Worm (Caenorhabditis elegans) whole organism, young adult: ENCODE measurements around the gene szy-4.
A peak's percentile ranks its signal among the peaks of the same experiment; 100 is the strongest.

Experiments
- B0035.1 ChIP-seq: sonication (generic microtip); optimal IDR thresholded peaks from 2 replicates; lab custom pipeline; 2016; ENCODE audit warnings: missing genetic modification characterization, mild to moderate bottlenecking, missing compliant biosample characterization, missing genotype, missing genetic modification reagents
- B0261.1 ChIP-seq: sonication (generic microtip); optimal IDR thresholded peaks from 2 replicates; lab custom pipeline; 2016; ENCODE audit warnings: mild to moderate bottlenecking, missing genetic modification characterization, moderate library complexity, missing compliant biosample characterization
- B0336.3 ChIP-seq: fragments of 200-800 bp; sonication (Bioruptor generic); IDR thresholded peaks from 2 replicates; pipeline ENCODE4 v1.3.6; 2022; ENCODE audit warnings: missing genetic modification characterization, missing compliant biosample characterization
- C06A6.2 ChIP-seq: fragments of 200-800 bp; sonication (Bioruptor generic); conservative IDR thresholded peaks from 2 replicates; pipeline ENCODE4 v1.3.6; 2022; ENCODE audit warnings: missing genetic modification characterization, missing compliant biosample characterization
- C17E4.6 ChIP-seq: fragments of 200-800 bp; sonication (Bioruptor generic); IDR thresholded peaks from 2 replicates; pipeline ENCODE4 v1.3.6; 2022; ENCODE audit warnings: missing genetic modification reagents, missing genetic modification characterization, missing compliant biosample characterization
- D2030.7 ChIP-seq: fragments of 200-800 bp; sonication (Bioruptor generic); IDR thresholded peaks from 2 replicates; pipeline ENCODE4 v1.3.6; 2022; ENCODE audit warnings: missing genetic modification reagents, missing genetic modification characterization, missing compliant biosample characterization
- F52B5.7 ChIP-seq: sonication (generic microtip); optimal IDR thresholded peaks from 2 replicates; lab custom pipeline; 2016; ENCODE audit warnings: mild to moderate bottlenecking, missing genetic modification characterization, missing compliant biosample characterization
- F57C9.4 ChIP-seq: sonication (generic microtip); optimal IDR thresholded peaks from 2 replicates; lab custom pipeline; 2017; ENCODE audit warnings: mild to moderate bottlenecking, missing genetic modification characterization, missing compliant biosample characterization
- K12H6.12 ChIP-seq: fragments of 200-800 bp; sonication (Bioruptor generic); optimal IDR thresholded peaks from 2 replicates; lab custom pipeline; 2018; ENCODE audit warnings: mild to moderate bottlenecking, missing genetic modification characterization, missing compliant biosample characterization
- T26A5.8 ChIP-seq: sonication (generic microtip); optimal IDR thresholded peaks from 2 replicates; lab custom pipeline; 2016; ENCODE audit warnings: missing genetic modification characterization, missing compliant biosample characterization
- Y56A3A.18 ChIP-seq: fragments of 200-800 bp; sonication (Bioruptor generic); IDR thresholded peaks from 2 replicates; pipeline ENCODE4 v1.3.6; 2022; ENCODE audit warnings: missing genetic modification reagents, missing genetic modification characterization, missing compliant biosample characterization
- athp-1 ChIP-seq: sonication (generic microtip); optimal IDR thresholded peaks from 2 replicates; lab custom pipeline; 2017; ENCODE audit warnings: mild to moderate bottlenecking, missing genetic modification characterization, missing compliant biosample characterization
- bed-2 ChIP-seq: fragments of 200-800 bp; sonication (Bioruptor generic); IDR thresholded peaks from 2 replicates; pipeline ENCODE4 v1.3.6; 2022; ENCODE audit warnings: missing genetic modification reagents, missing genetic modification characterization, missing compliant biosample characterization
- ceh-40 ChIP-seq: fragments of 200-800 bp; sonication (Bioruptor generic); IDR thresholded peaks from 2 replicates; pipeline ENCODE4 v1.3.6; 2022; ENCODE audit warnings: missing genetic modification characterization, missing compliant biosample characterization
- ceh-91 ChIP-seq: fragments of 200-800 bp; sonication (Bioruptor generic); IDR thresholded peaks from 2 replicates; pipeline ENCODE4 v1.3.6; 2022; ENCODE audit warnings: missing genetic modification reagents, missing genetic modification characterization, missing compliant biosample characterization
- chd-7 ChIP-seq: sonication (generic microtip); optimal IDR thresholded peaks from 2 replicates; lab custom pipeline; 2016; ENCODE audit warnings: mild to moderate bottlenecking, missing genetic modification characterization, moderate library complexity, missing compliant biosample characterization
- fkh-3 ChIP-seq: sonication (generic microtip); optimal IDR thresholded peaks from 2 replicates; lab custom pipeline; 2016; ENCODE audit warnings: mild to moderate bottlenecking, missing genetic modification characterization, missing compliant biosample characterization
- him-1 ChIP-seq: sonication (generic microtip); optimal IDR thresholded peaks from 2 replicates; lab custom pipeline; 2016; ENCODE audit warnings: missing genotype, missing genetic modification reagents, missing genetic modification characterization, missing compliant biosample characterization
- hlh-26 ChIP-seq: fragments of 200-800 bp; sonication (Bioruptor generic); conservative IDR thresholded peaks from 2 replicates; pipeline ENCODE4 v1.3.6; 2022; ENCODE audit warnings: missing genetic modification reagents, missing genetic modification characterization, missing compliant biosample characterization
- hmg-20 ChIP-seq: fragments of 200-800 bp; sonication (Bioruptor generic); IDR thresholded peaks from 2 replicates; pipeline ENCODE4 v1.3.6; 2022; ENCODE audit warnings: missing genetic modification reagents, missing genetic modification characterization, missing compliant biosample characterization
- hrde-1 ChIP-seq: sonication (generic microtip); optimal IDR thresholded peaks from 2 replicates; lab custom pipeline; 2016; ENCODE audit warnings: missing genetic modification characterization, mild to moderate bottlenecking, missing compliant biosample characterization, moderate library complexity, missing genotype, missing genetic modification reagents, borderline replicate concordance
- let-526 ChIP-seq: fragments of 200-800 bp; sonication (Bioruptor generic); IDR thresholded peaks from 2 replicates; pipeline ENCODE4 v1.3.6; 2022; ENCODE audit warnings: missing genetic modification reagents, missing genetic modification characterization, missing compliant biosample characterization
- lsy-27 ChIP-seq: sonication (generic microtip); optimal IDR thresholded peaks from 2 replicates; lab custom pipeline; 2017; ENCODE audit warnings: missing genetic modification characterization, mild to moderate bottlenecking, missing compliant biosample characterization, antibody characterized with exemption, missing genotype, borderline replicate concordance; ENCODE audit not compliant: insufficient read depth
- madf-10 ChIP-seq: sonication (generic microtip); optimal IDR thresholded peaks from 2 replicates; lab custom pipeline; 2016; ENCODE audit warnings: mild to moderate bottlenecking, missing genetic modification characterization, missing compliant biosample characterization
- mel-28 ChIP-seq: sonication (generic microtip); optimal IDR thresholded peaks from 2 replicates; lab custom pipeline; 2016; ENCODE audit warnings: borderline replicate concordance, mild to moderate bottlenecking, missing genetic modification characterization, missing compliant biosample characterization
- nfya-1 ChIP-seq: sonication (generic microtip); optimal IDR thresholded peaks from 2 replicates; lab custom pipeline; 2017; ENCODE audit warnings: antibody characterized with exemption, missing compliant biosample characterization, missing genetic modification characterization, borderline replicate concordance; ENCODE audit not compliant: insufficient read depth
- nfya-2 ChIP-seq: fragments of 200-800 bp; sonication (Bioruptor generic); IDR thresholded peaks from 2 replicates; pipeline ENCODE4 v1.3.6; 2022; ENCODE audit warnings: missing genetic modification reagents, missing genetic modification characterization, missing compliant biosample characterization
- nfyb-1 ChIP-seq: fragments of 200-800 bp; sonication (Bioruptor generic); IDR thresholded peaks from 2 replicates; pipeline ENCODE4 v1.3.6; 2022; ENCODE audit warnings: missing genetic modification reagents, missing genetic modification characterization, missing compliant biosample characterization
- nhr-80 ChIP-seq: sonication (generic microtip); optimal IDR thresholded peaks from 2 replicates; lab custom pipeline; 2016; ENCODE audit warnings: missing genetic modification characterization, missing compliant biosample characterization
- nhr-90 ChIP-seq: sonication (generic microtip); optimal IDR thresholded peaks from 2 replicates; lab custom pipeline; 2016; ENCODE audit warnings: missing genotype, mild to moderate bottlenecking, missing genetic modification characterization, missing compliant biosample characterization
- rec-8 ChIP-seq, 2 experiments: sonication (generic microtip); optimal IDR thresholded peaks; 2 replicates each; lab custom pipeline; 2016; ENCODE audit warnings: mild to moderate bottlenecking in 2 of 2, missing genetic modification characterization in 2 of 2, missing genetic modification reagents in 2 of 2, missing genotype in 2 of 2, missing biosample characterization in 1 of 2, missing compliant biosample characterization in 1 of 2, moderate library complexity in 1 of 2
- repo-1 ChIP-seq: sonication (generic microtip); optimal IDR thresholded peaks from 2 replicates; lab custom pipeline; 2017; ENCODE audit warnings: mild to moderate bottlenecking, missing genetic modification characterization, missing compliant biosample characterization
- rpc-1 ChIP-seq, 2 experiments: fragments of 150-350 bp in 1 of 2; sonication (generic microtip) in 1 of 2; optimal IDR thresholded peaks; 2 replicates each; lab custom pipeline; 2014 to 2018; ENCODE audit warnings: missing biosample characterization in 1 of 2, missing genetic modification characterization in 1 of 2, missing genetic modification reagents in 1 of 2, missing genotype in 1 of 2
- sea-2 ChIP-seq: fragments of 200-800 bp; sonication (Bioruptor generic); IDR thresholded peaks from 2 replicates; pipeline ENCODE4 v1.3.6; 2022; ENCODE audit warnings: missing genetic modification characterization, missing compliant biosample characterization
- snpc-1.3 ChIP-seq: sonication (generic microtip); optimal IDR thresholded peaks from 2 replicates; lab custom pipeline; 2017; ENCODE audit warnings: missing genetic modification characterization, mild to moderate bottlenecking, missing compliant biosample characterization, antibody characterized with exemption, moderate library complexity, missing genotype, missing genetic modification reagents; ENCODE audit not compliant: insufficient read depth
- snpc-3.4 ChIP-seq: sonication (generic microtip); optimal IDR thresholded peaks from 2 replicates; lab custom pipeline; 2017; ENCODE audit warnings: missing genetic modification characterization, mild to moderate bottlenecking, missing compliant biosample characterization, antibody characterized with exemption, moderate library complexity, missing genotype, missing genetic modification reagents
- somi-1 ChIP-seq: fragments of 200-800 bp; sonication (Bioruptor generic); optimal IDR thresholded peaks from 2 replicates; lab custom pipeline; 2018; ENCODE audit warnings: mild to moderate bottlenecking, missing genetic modification characterization, missing compliant biosample characterization
- tbx-9 ChIP-seq: sonication (generic microtip); optimal IDR thresholded peaks from 2 replicates; lab custom pipeline; 2016; ENCODE audit warnings: borderline replicate concordance, missing genetic modification characterization, inconsistent platforms, missing compliant biosample characterization
- unc-130 ChIP-seq: sonication (generic microtip); optimal IDR thresholded peaks from 2 replicates; lab custom pipeline; 2016; ENCODE audit warnings: missing genetic modification reagents, missing genetic modification characterization, missing compliant biosample characterization
- unc-62 ChIP-seq: fragments of 150-350 bp; optimal IDR thresholded peaks from 2 replicates; lab custom pipeline; 2014; ENCODE audit warnings: missing biosample characterization, missing genetic modification reagents, missing genetic modification characterization
- ztf-26 ChIP-seq: sonication (generic microtip); optimal IDR thresholded peaks from 2 replicates; lab custom pipeline; 2017; ENCODE audit warnings: missing genetic modification characterization, missing compliant biosample characterization

Gene szy-4

ce11 chrII:6246054-6246453, 47.6 kb downstream of the szy-4 start, which contains the start of gene lelo-1:
TSS of gene lelo-1 (plus strand) at chrII:6246354.
- no peak for TF ChIP-seq C06A6.2 (GFP tag; lab: Robert Waterston, UW)
- no peak for TF ChIP-seq rpc-1 (optimal IDR thresholded peaks at IDR 0.05; lab: Kevin White, UChicago)
- no peak for TF ChIP-seq rpc-1 (tag; optimal IDR thresholded peaks at IDR 0.05; lab: Kevin White, UChicago)
- no peak for TF ChIP-seq ztf-26 (tag; lab: Kevin White, UChicago)
- no peak for TF ChIP-seq K12H6.12 (tag; lab: Kevin White, UChicago)
- TF ChIP-seq nhr-80 (tag; lab: Kevin White, UChicago) = no peak
- TF ChIP-seq C17E4.6 (GFP tag; lab: Robert Waterston, UW) = no peak
- TF ChIP-seq let-526 (GFP tag; lab: Robert Waterston, UW) = no peak
- no peak for TF ChIP-seq F52B5.7 (tag; lab: Kevin White, UChicago)
- no peak for TF ChIP-seq him-1 (tag; lab: Kevin White, UChicago)
- no peak for TF ChIP-seq tbx-9 (tag; lab: Kevin White, UChicago)
- no peak for TF ChIP-seq nfya-2 (GFP tag; lab: Robert Waterston, UW)
- TF ChIP-seq rec-8 (tag; optimal IDR thresholded peaks at IDR 0.05; lab: Kevin White, UChicago) = no peak
- TF ChIP-seq nfya-1 (tag; lab: Kevin White, UChicago) = no peak
- no peak for TF ChIP-seq D2030.7 (GFP tag; lab: Robert Waterston, UW)
- TF ChIP-seq, all 124 proteins: peak for 0

DNA sequence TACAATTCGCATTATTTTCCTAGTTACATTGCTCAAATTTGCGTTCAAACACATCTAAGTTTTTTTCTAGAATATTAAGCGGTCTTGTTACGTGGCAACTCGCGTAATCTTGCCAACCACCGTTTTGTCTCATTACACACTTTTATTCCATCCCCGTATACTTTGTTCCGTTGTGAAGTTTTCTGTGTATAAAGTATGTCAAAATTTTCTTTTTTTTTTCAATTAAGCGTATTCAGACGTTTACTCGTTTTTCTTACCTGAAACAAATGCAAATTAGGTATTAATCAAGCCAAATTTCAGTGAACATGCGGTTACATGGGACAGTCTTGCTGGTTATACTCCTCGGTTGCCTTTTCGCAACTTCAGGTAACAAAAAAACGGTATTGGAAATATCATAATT, 48.5 kb downstream of the szy-4 start, which contains the start of gene T24H7.2:
Gene T24H7.2 (plus strand): TSS at position 301 of the 400 bp plus-strand sequence.
- no peak for TF ChIP-seq somi-1 (GFP tag; lab: Kevin White, UChicago)
- no peak for TF ChIP-seq F57C9.4 (tag; lab: Kevin White, UChicago)
- TF ChIP-seq bed-2 (GFP tag; lab: Robert Waterston, UW) = no peak
- no peak for TF ChIP-seq snpc-1.3 (tag; lab: Kevin White, UChicago)
- no peak for TF ChIP-seq nhr-90 (tag; lab: Kevin White, UChicago)
- TF ChIP-seq B0336.3 (GFP tag; lab: Robert Waterston, UW) = no peak
- no peak for TF ChIP-seq snpc-3.4
- no peak for TF ChIP-seq rpc-1 (optimal IDR thresholded peaks at IDR 0.05; lab: Kevin White, UChicago)
- TF ChIP-seq rpc-1 (tag; optimal IDR thresholded peaks at IDR 0.05; lab: Kevin White, UChicago) = no peak
- TF ChIP-seq hlh-26 (GFP tag; lab: Robert Waterston, UW) = no peak
- no peak for TF ChIP-seq B0035.1 (tag; lab: Kevin White, UChicago)
- no peak for TF ChIP-seq athp-1 (tag; lab: Kevin White, UChicago)
- TF ChIP-seq nfya-1 (tag; lab: Kevin White, UChicago) = no peak
- TF ChIP-seq hmg-20 (GFP tag; lab: Robert Waterston, UW) = no peak
- no peak for TF ChIP-seq Y56A3A.18 (GFP tag; lab: Robert Waterston, UW)
- TF ChIP-seq T26A5.8 (tag; lab: Kevin White, UChicago) = no peak
- TF ChIP-seq, all 124 proteins: peak for 0

- TF ChIP-seq mel-28 (no peak), B0261.1 (peak; percentile 0)
- TF ChIP-seq, all 124 proteins: peak for 1
Observed at ce11 chrII:6248029-6248428, 49.5 kb downstream of the szy-4 start.

DNA sequence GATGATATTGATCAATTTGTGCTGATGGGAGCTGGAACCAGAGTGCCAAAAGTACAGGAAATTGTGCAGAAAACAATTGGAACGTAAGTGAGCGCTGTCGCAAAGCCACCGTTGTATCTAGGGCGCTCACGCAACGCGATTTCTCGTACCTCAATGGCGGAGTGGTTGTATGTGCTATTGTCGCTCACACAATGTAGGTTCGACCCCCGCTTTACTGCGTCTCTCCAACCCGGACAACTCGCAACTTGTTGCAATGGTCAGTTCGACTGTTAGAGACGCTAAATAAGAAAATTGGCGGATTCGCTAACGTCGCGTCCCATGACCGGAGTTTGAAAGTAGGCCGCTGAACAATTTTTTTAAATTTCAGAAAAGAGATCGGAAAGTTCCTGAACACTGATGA, 50.0 kb downstream of the szy-4 start:
- TF ChIP-seq B0035.1 (tag; lab: Kevin White, UChicago) (no peak), snpc-3.4 (peak; percentile 56), unc-130 (GFP tag; lab: Kevin White, UChicago) (peak; percentile 1), chd-7 (tag; lab: Kevin White, UChicago) (peak; percentile 50), hmg-20 (GFP tag; lab: Robert Waterston, UW) (no peak), rpc-1 (optimal IDR thresholded peaks at IDR 0.05; lab: Kevin White, UChicago) (peak; percentile 70), rpc-1 (tag; optimal IDR thresholded peaks at IDR 0.05; lab: Kevin White, UChicago) (peak; percentile 77), fkh-3 (tag; lab: Kevin White, UChicago) (peak; percentile 63), ceh-91 (GFP tag; lab: Robert Waterston, UW) (no peak), athp-1 (tag; lab: Kevin White, UChicago) (peak; percentile 61), hrde-1 (peak; percentile 43), D2030.7 (GFP tag; lab: Robert Waterston, UW) (peak; percentile 41; the same call in 1 of the 2 replicates), let-526 (GFP tag; lab: Robert Waterston, UW) (no peak), ceh-40 (no peak), madf-10 (peak; percentile 37), unc-62 (GFP tag; lab: Kevin White, UChicago) (no peak), sea-2 (GFP tag; lab: Robert Waterston, UW) (no peak), repo-1 (tag; lab: Kevin White, UChicago) (peak; percentile 71), lsy-27 (tag; lab: Kevin White, UChicago) (no peak), F52B5.7 (tag; lab: Kevin White, UChicago) (peak; percentile 17), nfyb-1 (GFP tag; lab: Robert Waterston, UW) (peak; percentile 63)
